Worm (Caenorhabditis elegans) whole organism, L1 larva: ENCODE measurements around the gene ZC412.3.

ENCODE experiments used
- C04F5.9 ChIP-seq: sonication (generic microtip); optimal IDR thresholded peaks from 2 replicates; lab custom pipeline; 2016; ENCODE audit warnings: missing genetic modification characterization, missing compliant biosample characterization
- C16A3.4 ChIP-seq: fragments of 150-350 bp; optimal IDR thresholded peaks from 2 replicates; lab custom pipeline; 2014; ENCODE audit warnings: missing biosample characterization, missing genetic modification characterization
- F16B12.6 ChIP-seq: fragments of 150-350 bp; optimal IDR thresholded peaks from 2 replicates; lab custom pipeline; 2014; ENCODE audit warnings: missing biosample characterization, missing genetic modification characterization
- alr-1 ChIP-seq: fragments of 200-800 bp; sonication (Bioruptor generic); optimal IDR thresholded peaks from 2 replicates; lab custom pipeline; 2018; ENCODE audit warnings: borderline replicate concordance, mild to moderate bottlenecking, missing genetic modification characterization, missing compliant biosample characterization
- aly-2 ChIP-seq: fragments of 150-350 bp; optimal IDR thresholded peaks from 2 replicates; lab custom pipeline; 2014; ENCODE audit warnings: missing biosample characterization, missing genetic modification characterization
- ceh-90 ChIP-seq: sonication (generic microtip); optimal IDR thresholded peaks from 2 replicates; lab custom pipeline; 2016; ENCODE audit warnings: missing genetic modification characterization, missing compliant biosample characterization
- dpl-1 ChIP-seq, 3 experiments: fragments of 150-350 bp in 2 of 3; sonication (generic microtip) in 1 of 3; optimal IDR thresholded peaks; 2 replicates each; lab custom pipeline; 2014 to 2017; ENCODE audit warnings: missing biosample characterization in 3 of 3, missing genetic modification characterization in 3 of 3, missing genetic modification reagents in 3 of 3
- dsc-1 ChIP-seq: sonication (generic microtip); optimal IDR thresholded peaks from 2 replicates; lab custom pipeline; 2016; ENCODE audit warnings: mild to moderate bottlenecking, missing genetic modification characterization, missing compliant biosample characterization
- efl-1 ChIP-seq, 4 experiments: fragments of 150-350 bp; optimal IDR thresholded peaks in 3 of 4; peaks in 1 of 4; 1 replicate in 1 of 4; 2 replicates in 3 of 4; lab custom pipeline; 2014; ENCODE audit warnings: missing biosample characterization in 2 of 4, missing genetic modification characterization in 2 of 4, missing genetic modification reagents in 2 of 4
- efl-3 ChIP-seq: fragments of 200-800 bp; sonication (Bioruptor generic); optimal IDR thresholded peaks from 2 replicates; lab custom pipeline; 2018; ENCODE audit warnings: mild to moderate bottlenecking, missing genetic modification characterization, missing compliant biosample characterization
- ets-5 ChIP-seq: fragments of 200-800 bp; sonication (Bioruptor generic); IDR thresholded peaks from 2 replicates; pipeline ENCODE4 v1.3.6; 2022; ENCODE audit warnings: missing genetic modification characterization, missing compliant biosample characterization
- fkh-4 ChIP-seq: sonication (generic microtip); optimal IDR thresholded peaks from 2 replicates; lab custom pipeline; 2016; ENCODE audit warnings: missing compliant biosample characterization, missing genetic modification characterization, borderline replicate concordance
- grh-1 ChIP-seq: fragments of 200-800 bp; sonication (Bioruptor generic); IDR thresholded peaks from 2 replicates; pipeline ENCODE4 v1.3.6; 2022; ENCODE audit warnings: missing genetic modification reagents, missing genetic modification characterization, missing compliant biosample characterization
- lin-13 ChIP-seq: fragments of 150-350 bp; optimal IDR thresholded peaks from 2 replicates; lab custom pipeline; 2014; ENCODE audit warnings: missing biosample characterization, missing genetic modification reagents, missing genetic modification characterization
- lin-14 ChIP-seq: fragments of 200-800 bp; sonication (Bioruptor generic); optimal IDR thresholded peaks from 2 replicates; lab custom pipeline; 2018; ENCODE audit warnings: mild to moderate bottlenecking, missing genetic modification characterization, moderate library complexity, missing compliant biosample characterization
- lin-39 ChIP-seq: fragments of 150-350 bp; optimal IDR thresholded peaks from 2 replicates; lab custom pipeline; 2014; ENCODE audit warnings: missing biosample characterization, missing genetic modification reagents, missing genetic modification characterization
- lsy-2 ChIP-seq, 2 experiments: fragments of 150-350 bp; optimal IDR thresholded peaks; 2 replicates each; lab custom pipeline; 2014; ENCODE audit warnings: missing biosample characterization in 2 of 2, missing genetic modification characterization in 2 of 2
- mep-1 ChIP-seq: fragments of 150-350 bp; optimal IDR thresholded peaks from 2 replicates; lab custom pipeline; 2014; ENCODE audit warnings: missing biosample characterization, missing genetic modification characterization
- nhr-11 ChIP-seq: fragments of 150-350 bp; optimal IDR thresholded peaks from 2 replicates; lab custom pipeline; 2014; ENCODE audit warnings: missing biosample characterization, missing genetic modification characterization
- nhr-12 ChIP-seq: sonication (generic microtip); optimal IDR thresholded peaks from 2 replicates; lab custom pipeline; 2017; ENCODE audit warnings: missing biosample characterization, missing genetic modification characterization
- nhr-19 ChIP-seq: fragments of 200-800 bp; sonication (Bioruptor generic); conservative IDR thresholded peaks from 2 replicates; pipeline ENCODE4 v1.3.6; 2022; ENCODE audit warnings: missing genetic modification characterization, missing compliant biosample characterization
- nhr-237 ChIP-seq: fragments of 150-350 bp; optimal IDR thresholded peaks from 2 replicates; lab custom pipeline; 2014; ENCODE audit warnings: missing biosample characterization, missing genetic modification characterization
- nhr-71 ChIP-seq: sonication (generic microtip); optimal IDR thresholded peaks from 2 replicates; lab custom pipeline; 2016; ENCODE audit warnings: mild to moderate bottlenecking, missing genetic modification characterization, moderate library complexity, missing compliant biosample characterization
- pag-3 ChIP-seq: sonication (generic microtip); optimal IDR thresholded peaks from 2 replicates; lab custom pipeline; 2017; ENCODE audit warnings: missing genetic modification characterization, mild to moderate bottlenecking, missing compliant biosample characterization, antibody characterized with exemption, borderline replicate concordance; ENCODE audit not compliant: insufficient read depth
- rnt-1 ChIP-seq: sonication (generic microtip); optimal IDR thresholded peaks from 2 replicates; lab custom pipeline; 2016; ENCODE audit warnings: mild to moderate bottlenecking, missing genetic modification characterization, moderate library complexity, missing compliant biosample characterization
- snu-23 ChIP-seq: sonication (generic microtip); optimal IDR thresholded peaks from 2 replicates; lab custom pipeline; 2016; ENCODE audit warnings: missing genetic modification characterization, missing compliant biosample characterization
- sptf-1 ChIP-seq: fragments of 150-350 bp; optimal IDR thresholded peaks from 2 replicates; lab custom pipeline; 2014; ENCODE audit warnings: missing biosample characterization, missing genetic modification characterization
- swsn-7 ChIP-seq: sonication (generic microtip); optimal IDR thresholded peaks from 2 replicates; lab custom pipeline; 2016; ENCODE audit warnings: missing genetic modification characterization, missing compliant biosample characterization
- tbx-2 ChIP-seq: sonication (generic microtip); optimal IDR thresholded peaks from 2 replicates; lab custom pipeline; 2016; ENCODE audit warnings: missing genetic modification characterization, missing compliant biosample characterization
- unc-130 ChIP-seq: fragments of 150-350 bp; optimal IDR thresholded peaks from 2 replicates; lab custom pipeline; 2017; ENCODE audit warnings: missing biosample characterization, missing genetic modification characterization, inconsistent platforms
- unc-98 ChIP-seq: fragments of 200-800 bp; sonication (Bioruptor generic); IDR thresholded peaks from 2 replicates; pipeline ENCODE4 v1.3.6; 2022; ENCODE audit warnings: missing genetic modification characterization, missing compliant biosample characterization
- vab-15 ChIP-seq: sonication (generic microtip); optimal IDR thresholded peaks from 2 replicates; lab custom pipeline; 2017; ENCODE audit warnings: missing genotype, mild to moderate bottlenecking, missing genetic modification characterization, missing compliant biosample characterization
- ztf-4 ChIP-seq: fragments of 150-350 bp; optimal IDR thresholded peaks from 2 replicates; lab custom pipeline; 2014; ENCODE audit warnings: missing biosample characterization, missing genetic modification characterization

ZC412.3 gene

DNA sequence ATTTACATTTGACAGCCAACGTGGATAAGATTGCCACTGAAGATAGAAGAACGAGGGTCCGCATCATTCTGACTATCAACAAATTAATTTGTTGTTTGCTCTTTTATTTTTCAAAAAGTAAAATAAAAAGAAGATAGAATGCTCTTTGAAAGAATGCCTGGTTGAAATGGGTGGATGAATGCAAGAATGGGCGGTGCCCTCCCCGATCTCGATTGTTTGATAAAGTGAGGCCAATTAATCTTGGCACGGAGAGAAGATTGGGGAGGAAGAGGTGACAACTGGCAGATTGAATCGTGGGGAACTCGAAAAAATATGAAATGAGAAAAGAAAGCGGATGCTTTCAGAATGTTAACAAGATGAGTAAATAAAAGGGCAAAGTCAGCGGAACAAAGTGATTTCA, at the start of gene ZC412.3:
Gene ZC412.3 (minus strand): TSS at position 183 of the 400 bp plus-strand sequence.
- TF ChIP-seq rnt-1 (peak; percentile 72), grh-1 (no peak), ztf-4 (tag; lab: Kevin White, UChicago) (no peak), vab-15 (tag; lab: Kevin White, UChicago) (peak; percentile 3), snu-23 (GFP tag; lab: Kevin White, UChicago) (peak; percentile 23), lin-14 (GFP tag; lab: Kevin White, UChicago) (peak; percentile 77), unc-130 (tag; lab: Kevin White, UChicago) (peak; percentile 56), pag-3 (tag; lab: Kevin White, UChicago) (peak; percentile 88), lin-39 (tag; lab: Kevin White, UChicago) (peak; percentile 53), mep-1 (tag; lab: Kevin White, UChicago) (peak; percentile 11)

DNA sequence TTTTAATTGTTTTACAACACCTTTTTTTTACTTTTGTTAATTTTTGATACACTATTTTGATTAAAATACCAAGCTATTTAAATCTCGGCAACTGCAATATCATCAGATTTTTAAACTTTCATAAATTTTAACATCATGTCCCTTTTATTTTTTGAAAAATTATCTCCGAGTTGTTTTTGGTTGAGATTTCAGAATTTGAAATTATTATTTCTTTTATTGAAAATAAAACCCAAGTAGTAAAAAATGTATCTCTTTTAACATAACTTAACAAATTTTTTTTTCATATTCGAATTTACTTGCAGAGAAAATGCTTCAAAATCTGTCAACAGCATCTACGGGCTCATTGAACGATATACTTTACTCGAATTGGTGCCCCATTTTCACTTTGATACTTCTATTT, 44.3 kb upstream of the ZC412.3 start, which contains the start of gene H12D21.11:
Gene H12D21.11 (plus strand): TSS at position 301 of the 400 bp plus-strand sequence.
- TF ChIP-seq efl-1 (optimal IDR thresholded peaks at IDR 0.05; lab: Kevin White, UChicago) = no peak
- TF ChIP-seq efl-1 (GFP tag; optimal IDR thresholded peaks at IDR 0.05 in 1 of 2; lab: Kevin White, UChicago) = peak in 1 of 2 experiments; percentile 87
- TF ChIP-seq nhr-19 (GFP tag; lab: Robert Waterston, UW) = no peak
- TF ChIP-seq nhr-11 (tag; lab: Kevin White, UChicago) = no peak
- TF ChIP-seq ets-5 (GFP tag; lab: Robert Waterston, UW) = no peak
- TF ChIP-seq C04F5.9 (tag; lab: Kevin White, UChicago) = no peak
- TF ChIP-seq lsy-2 (tag; optimal IDR thresholded peaks at IDR 0.05; lab: Kevin White, UChicago) = no peak

DNA sequence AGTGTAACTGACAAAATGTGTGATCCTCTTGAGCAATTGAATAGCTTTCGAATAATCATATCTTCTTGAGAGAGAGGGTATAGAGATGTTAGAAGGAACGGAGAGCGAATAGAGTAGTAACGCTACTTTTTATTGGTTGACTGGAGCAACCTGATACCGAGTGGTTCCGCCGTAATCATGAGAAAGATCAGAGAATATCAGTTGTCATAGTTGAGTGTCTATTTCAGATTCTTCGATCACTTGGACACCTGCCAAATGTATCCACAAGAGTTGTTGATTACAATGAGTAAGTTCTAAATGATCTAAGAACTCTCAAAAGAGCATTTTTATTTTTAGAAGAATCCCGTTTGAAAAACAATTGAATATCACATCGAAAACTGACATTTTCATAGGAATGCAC, 39.4 kb upstream of the ZC412.3 start:
- TF ChIP-seq unc-98 (GFP tag; lab: Robert Waterston, UW) (no peak), alr-1 (tag; lab: Kevin White, UChicago) (no peak), fkh-4 (no peak), dsc-1 (peak; percentile 9), dpl-1 (GFP tag; optimal IDR thresholded peaks at IDR 0.05; lab: Kevin White, UChicago) (no peak)

DNA sequence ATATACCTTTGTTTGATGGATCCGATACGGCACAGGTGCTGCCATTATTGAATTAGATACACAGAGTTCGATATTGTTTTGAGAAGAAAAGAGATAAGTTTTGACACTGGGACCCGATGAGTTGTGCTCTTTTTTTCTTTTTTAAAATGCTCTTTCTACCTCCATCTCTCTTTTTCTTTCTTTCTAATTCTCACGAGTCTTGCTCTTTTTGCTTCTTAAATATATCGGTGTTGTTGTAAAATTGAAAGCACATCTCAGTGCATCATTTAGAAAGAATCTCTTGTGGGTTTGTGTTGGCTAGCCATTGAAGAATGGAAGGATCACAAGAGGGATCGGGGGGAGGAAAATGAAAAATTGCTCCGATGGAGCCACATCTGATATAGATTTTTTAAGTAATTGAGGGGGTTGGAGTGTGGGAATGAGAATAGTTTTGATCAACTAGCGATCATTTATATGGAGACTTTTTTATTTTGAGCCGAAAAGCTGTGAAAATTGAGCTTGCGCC, 38.0 kb upstream of the ZC412.3 start, which contains the start of gene H12D21.9:
Gene H12D21.9 (minus strand): TSS at position 148 of the 505 bp plus-strand sequence.
- TF ChIP-seq fkh-4 (peak; percentile 65), swsn-7 (tag; lab: Kevin White, UChicago) (no peak), unc-130 (tag; lab: Kevin White, UChicago) (no peak), nhr-237 (tag; lab: Kevin White, UChicago) (no peak), lin-13 (GFP tag; lab: Kevin White, UChicago) (no peak), lsy-2 (tag; optimal IDR thresholded peaks at IDR 0.05; lab: Kevin White, UChicago) (peak in 1 of 2 experiments; percentile 2), dsc-1 (peak; percentile 85), efl-1 (optimal IDR thresholded peaks at IDR 0.05; lab: Kevin White, UChicago) (no peak), efl-1 (GFP tag; optimal IDR thresholded peaks at IDR 0.05 in 1 of 2; lab: Kevin White, UChicago) (peak in 1 of 2 experiments; percentile 31), C16A3.4 (no peak), nhr-71 (tag; lab: Kevin White, UChicago) (peak; percentile 31), mep-1 (tag; lab: Kevin White, UChicago) (peak; percentile 3), ceh-90 (tag; lab: Kevin White, UChicago) (no peak), lin-14 (GFP tag; lab: Kevin White, UChicago) (peak; percentile 53)

DNA sequence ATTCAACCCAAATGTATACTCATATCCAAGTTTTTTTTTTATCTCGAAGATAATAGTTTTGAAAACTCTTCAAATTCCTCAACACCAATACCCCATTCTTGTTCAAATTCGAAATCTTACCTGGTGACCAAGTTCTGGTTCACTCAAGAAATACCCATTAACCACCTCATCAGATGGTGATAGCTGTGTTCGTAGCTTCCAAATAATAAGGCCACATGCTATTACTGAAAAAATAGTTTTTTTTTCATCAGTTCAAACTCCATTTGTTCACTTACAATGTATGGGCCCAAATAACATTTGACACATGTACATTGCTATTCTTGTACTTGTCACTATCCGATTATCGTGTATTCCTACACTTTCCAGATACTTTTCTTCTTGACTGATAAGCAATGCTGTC, 36.1 kb upstream of the ZC412.3 start:
- no peak for TF ChIP-seq unc-98 (GFP tag; lab: Robert Waterston, UW)
- no peak for TF ChIP-seq unc-130 (tag; lab: Kevin White, UChicago)
- no peak for TF ChIP-seq sptf-1 (tag; lab: Kevin White, UChicago)
- TF ChIP-seq C16A3.4 = no peak
- no peak for TF ChIP-seq aly-2 (tag; lab: Kevin White, UChicago)
- TF ChIP-seq tbx-2 (tag; lab: Kevin White, UChicago) = no peak
- no peak for TF ChIP-seq efl-3 (GFP tag; lab: Kevin White, UChicago)
- TF ChIP-seq nhr-12 (tag; lab: Kevin White, UChicago) = no peak
- no peak for TF ChIP-seq F16B12.6
- TF ChIP-seq, all 84 proteins: peak for 0
